1 fruit fly cellular context compared by ENCODE assay signal in genomic region chr3L:725527-726191, dm6.
A peak's percentile ranks its signal among the peaks of the same experiment; 100 is the strongest.
TF ChIP-seq lines count a peak whose summit lies in the region.

No protein-coding gene starts in this region.

TF ChIP-seq in whole organism, embryonic, 481 proteins besides CTCF, POLR2A, EP300 and RAD21 (continued from another document and continues in another):
- peak; percentile 39 for TF ChIP-seq CG7987 (GFP tag; optimal IDR thresholded peaks at IDR 0.05; lab: Kevin White, UChicago)
- TF ChIP-seq CG1024 (GFP tag; IDR thresholded peaks at IDR 0.05; lab: Robert Waterston, UW), result peak; percentile 77
- TF ChIP-seq Sry-β (GFP tag; optimal IDR thresholded peaks at IDR 0.05; lab: Kevin White, UChicago), result peak; percentile 24
- TF ChIP-seq CHES-1-like (GFP tag; optimal IDR thresholded peaks at IDR 0.05; lab: Kevin White, UChicago), result peak; percentile 65
- TF ChIP-seq gfzf (GFP tag; optimal IDR thresholded peaks at IDR 0.05; lab: Kevin White, UChicago), result no peak
- TF ChIP-seq CG10959 (GFP tag; IDR thresholded peaks at IDR 0.05; lab: Robert Waterston, UW), result peak; percentile 98
- TF ChIP-seq Dip3 (GFP tag; optimal IDR thresholded peaks at IDR 0.05; lab: Kevin White, UChicago), result no peak
- no peak for TF ChIP-seq twi (tag; optimal IDR thresholded peaks at IDR 0.05; lab: Kevin White, UChicago)
- peak; percentile 83 for TF ChIP-seq CG8924 (tag; optimal IDR thresholded peaks at IDR 0.05; lab: Kevin White, UChicago)
- TF ChIP-seq Kr (GFP tag; optimal IDR thresholded peaks at IDR 0.05; lab: Kevin White, UChicago), result peak; percentile 82
- peak; percentile 81 for TF ChIP-seq slp2 (GFP tag; optimal IDR thresholded peaks at IDR 0.05; lab: Kevin White, UChicago)
- TF ChIP-seq Abd-B (GFP tag; optimal IDR thresholded peaks at IDR 0.05; lab: Kevin White, UChicago), result peak; percentile 66
- TF ChIP-seq CG2120 (GFP tag; optimal IDR thresholded peaks at IDR 0.05; lab: Kevin White, UChicago), result no peak
- TF ChIP-seq CG32767 (GFP tag; IDR thresholded peaks at IDR 0.05; lab: Robert Waterston, UW), result 0 out of 2 replicates have a peak, but pooled peaks have one; percentile 45
- TF ChIP-seq CG43689 (GFP tag; IDR thresholded peaks at IDR 0.05; lab: Robert Waterston, UW), result no peak
- TF ChIP-seq CG4404 (GFP tag; IDR thresholded peaks at IDR 0.05; lab: Robert Waterston, UW), result peak; percentile 96
- no peak for TF ChIP-seq CG10274 (GFP tag; optimal IDR thresholded peaks at IDR 0.05; lab: Kevin White, UChicago)
- TF ChIP-seq CG34224 (GFP tag; IDR thresholded peaks at IDR 0.05; lab: Robert Waterston, UW; ENCODE audit: partially characterized antibody), result no peak
- peak; percentile 32 for TF ChIP-seq HHEX (GFP tag; optimal IDR thresholded peaks at IDR 0.05; lab: Kevin White, UChicago)
- no peak for TF ChIP-seq CG14860 (GFP tag; IDR thresholded peaks at IDR 0.05; lab: Robert Waterston, UW; ENCODE audit: partially characterized antibody)
- TF ChIP-seq Mes4 (GFP tag; optimal IDR thresholded peaks at IDR 0.05; lab: Kevin White, UChicago), result peak; percentile 90
- peak; percentile 68 for TF ChIP-seq Dad (GFP tag; optimal IDR thresholded peaks at IDR 0.05; lab: Kevin White, UChicago)
- peak; percentile 50 for TF ChIP-seq pb (GFP tag; optimal IDR thresholded peaks at IDR 0.05; lab: Kevin White, UChicago)
- TF ChIP-seq CG12942 (GFP tag; optimal IDR thresholded peaks at IDR 0.05; lab: Kevin White, UChicago), result peak; percentile 67
- TF ChIP-seq CG6654 (GFP tag; optimal IDR thresholded peaks at IDR 0.05; lab: Kevin White, UChicago), result peak; percentile 8
- TF ChIP-seq CG16815 (GFP tag; optimal IDR thresholded peaks at IDR 0.05; lab: Kevin White, UChicago), result peak; percentile 93
- peak; percentile 73 for TF ChIP-seq CG6813 (GFP tag; optimal IDR thresholded peaks at IDR 0.05; lab: Kevin White, UChicago)
- no peak for TF ChIP-seq amos (GFP tag; IDR thresholded peaks at IDR 0.05; lab: Robert Waterston, UW; ENCODE audit: partially characterized antibody)
- TF ChIP-seq unpg (GFP tag; optimal IDR thresholded peaks at IDR 0.05; lab: Kevin White, UChicago), result peak; percentile 82
- TF ChIP-seq tap (tag; optimal IDR thresholded peaks at IDR 0.05; lab: Kevin White, UChicago), result peak; percentile 32
- no peak for TF ChIP-seq zen2 (GFP tag; IDR thresholded peaks at IDR 0.05; lab: Robert Waterston, UW; ENCODE audit: partially characterized antibody)
- no peak for TF ChIP-seq gro (GFP tag; optimal IDR thresholded peaks at IDR 0.05; lab: Kevin White, UChicago)
- TF ChIP-seq Doc3 (GFP tag; IDR thresholded peaks at IDR 0.05; lab: Robert Waterston, UW; ENCODE audit: partially characterized antibody), result no peak
- no peak for TF ChIP-seq pros (GFP tag; optimal IDR thresholded peaks at IDR 0.05; lab: Kevin White, UChicago)
- peak; percentile 87 for TF ChIP-seq zen (tag; optimal IDR thresholded peaks at IDR 0.05; lab: Kevin White, UChicago)
- peak; percentile 55 for TF ChIP-seq ewg (GFP tag; optimal IDR thresholded peaks at IDR 0.05; lab: Kevin White, UChicago)
- peak; percentile 12 for TF ChIP-seq CG1647 (GFP tag; optimal IDR thresholded peaks at IDR 0.05; lab: Kevin White, UChicago)
- no peak for TF ChIP-seq CG7928 (GFP tag; optimal IDR thresholded peaks at IDR 0.05; lab: Kevin White, UChicago)
- TF ChIP-seq dati (GFP tag; IDR thresholded peaks at IDR 0.05; lab: Robert Waterston, UW), result peak; percentile 70
- peak; percentile 14 for TF ChIP-seq ab (GFP tag; optimal IDR thresholded peaks at IDR 0.05; lab: Kevin White, UChicago)
- TF ChIP-seq ato (GFP tag; IDR thresholded peaks at IDR 0.05; lab: Robert Waterston, UW; ENCODE audit: partially characterized antibody), result no peak
- no peak for TF ChIP-seq CG32532 (GFP tag; IDR thresholded peaks at IDR 0.05; lab: Robert Waterston, UW)
- TF ChIP-seq zfh2 (GFP tag; optimal IDR thresholded peaks at IDR 0.05; lab: Kevin White, UChicago), result no peak
- TF ChIP-seq CG17612 (GFP tag; IDR thresholded peaks at IDR 0.05; lab: Robert Waterston, UW), result no peak; the same call in 1 of the 2 replicates
- TF ChIP-seq Gsc (GFP tag; IDR thresholded peaks at IDR 0.05; lab: Robert Waterston, UW), result peak; percentile 80
- peak; percentile 87 for TF ChIP-seq NC2β (GFP tag; optimal IDR thresholded peaks at IDR 0.05; lab: Kevin White, UChicago)
- peak; percentile 61 for TF ChIP-seq nerfin-1 (tag; optimal IDR thresholded peaks at IDR 0.05; lab: Kevin White, UChicago)
- TF ChIP-seq salm (tag; optimal IDR thresholded peaks at IDR 0.05; lab: Kevin White, UChicago), result no peak
- TF ChIP-seq grn (GFP tag; optimal IDR thresholded peaks at IDR 0.05; lab: Kevin White, UChicago), result no peak
- peak; percentile 62 for TF ChIP-seq Antp (GFP tag; optimal IDR thresholded peaks at IDR 0.05; lab: Kevin White, UChicago)
- no peak for TF ChIP-seq Meics (GFP tag; optimal IDR thresholded peaks at IDR 0.05; lab: Kevin White, UChicago)
- TF ChIP-seq Oaz (GFP tag; IDR thresholded peaks at IDR 0.05; lab: Robert Waterston, UW), result no peak
- TF ChIP-seq CG6791 (GFP tag; IDR thresholded peaks at IDR 0.05; lab: Robert Waterston, UW; ENCODE audit: partially characterized antibody), result no peak
- no peak for TF ChIP-seq Bgb (GFP tag; IDR thresholded peaks at IDR 0.05; lab: Robert Waterston, UW; ENCODE audit: partially characterized antibody)
- TF ChIP-seq TFAM (GFP tag; optimal IDR thresholded peaks at IDR 0.05; lab: Kevin White, UChicago), result peak; percentile 74
- TF ChIP-seq NfI (GFP tag; optimal IDR thresholded peaks at IDR 0.05; lab: Kevin White, UChicago), result no peak
- TF ChIP-seq CG6689 (GFP tag; IDR thresholded peaks at IDR 0.05; lab: Robert Waterston, UW), result peak; percentile 89
- no peak for TF ChIP-seq exex (tag; optimal IDR thresholded peaks at IDR 0.05; lab: Kevin White, UChicago)
- no peak for TF ChIP-seq al (GFP tag; IDR thresholded peaks at IDR 0.05; lab: Robert Waterston, UW)
- TF ChIP-seq pum (GFP tag; optimal IDR thresholded peaks at IDR 0.05; lab: Kevin White, UChicago), result peak; percentile 86
- TF ChIP-seq Dll (GFP tag; IDR thresholded peaks at IDR 0.05; lab: Robert Waterston, UW; ENCODE audit: partially characterized antibody), result no peak
- TF ChIP-seq CG17385 (GFP tag; optimal IDR thresholded peaks at IDR 0.05; lab: Kevin White, UChicago), result peak; percentile 20
- peak; percentile 68 for TF ChIP-seq CG1529 (GFP tag; optimal IDR thresholded peaks at IDR 0.05; lab: Kevin White, UChicago)
- TF ChIP-seq CG7839 (tag; optimal IDR thresholded peaks at IDR 0.05; lab: Kevin White, UChicago), result peak; percentile 78
- TF ChIP-seq sisA (GFP tag; IDR thresholded peaks at IDR 0.05; lab: Robert Waterston, UW), result peak; percentile 79
- peak; percentile 65 for TF ChIP-seq CG4730 (GFP tag; IDR thresholded peaks at IDR 0.05; lab: Robert Waterston, UW)
- TF ChIP-seq MTF-1 (GFP tag; optimal IDR thresholded peaks at IDR 0.05; lab: Kevin White, UChicago; ENCODE audit: borderline replicate concordance), result peak; percentile 48
- no peak for TF ChIP-seq Dfd (GFP tag; optimal IDR thresholded peaks at IDR 0.05; lab: Kevin White, UChicago)
- peak; percentile 21; the same call in 1 of the 2 replicates for TF ChIP-seq CG3847 (GFP tag; IDR thresholded peaks at IDR 0.05; lab: Robert Waterston, UW)
- TF ChIP-seq CG9609 (GFP tag; optimal IDR thresholded peaks at IDR 0.05; lab: Kevin White, UChicago), result peak; percentile 85
- 0 out of 3 replicates have a peak, but pooled peaks have one; percentile 38 for TF ChIP-seq so (GFP tag; IDR thresholded peaks at IDR 0.05; lab: Robert Waterston, UW)
- peak; percentile 93 for TF ChIP-seq CG17829 (tag; optimal IDR thresholded peaks at IDR 0.05; lab: Kevin White, UChicago)
- TF ChIP-seq dysf (GFP tag; IDR thresholded peaks at IDR 0.05; lab: Robert Waterston, UW), result peak; percentile 55; the same call in 1 of the 3 replicates
- no peak for TF ChIP-seq fu2 (GFP tag; optimal IDR thresholded peaks at IDR 0.05; lab: Kevin White, UChicago)
- TF ChIP-seq Neu2 (GFP tag; optimal IDR thresholded peaks at IDR 0.05; lab: Kevin White, UChicago; ENCODE audit: borderline replicate concordance), result peak; percentile 59
- TF ChIP-seq CG17802 (tag; optimal IDR thresholded peaks at IDR 0.05; lab: Kevin White, UChicago), result peak; percentile 68
- TF ChIP-seq CG15601 (tag; optimal IDR thresholded peaks at IDR 0.05; lab: Kevin White, UChicago), result peak; percentile 69
- TF ChIP-seq corto (GFP tag; optimal IDR thresholded peaks at IDR 0.05; lab: Kevin White, UChicago), result peak; percentile 63
- TF ChIP-seq CG12104 (GFP tag; optimal IDR thresholded peaks at IDR 0.05; lab: Kevin White, UChicago), result no peak
- peak; percentile 76 for TF ChIP-seq Blimp-1 (GFP tag; optimal IDR thresholded peaks at IDR 0.05; lab: Kevin White, UChicago)
- no peak for TF ChIP-seq scrt (GFP tag; optimal IDR thresholded peaks at IDR 0.05; lab: Kevin White, UChicago)
- no peak for TF ChIP-seq CG14441 (GFP tag; IDR thresholded peaks at IDR 0.05; lab: Robert Waterston, UW)
- TF ChIP-seq CG31388 (GFP tag; optimal IDR thresholded peaks at IDR 0.05; lab: Kevin White, UChicago), result peak; percentile 71
- TF ChIP-seq Dp (GFP tag; optimal IDR thresholded peaks at IDR 0.05; lab: Kevin White, UChicago), result no peak
- no peak for TF ChIP-seq CG5953 (GFP tag; IDR thresholded peaks at IDR 0.05; lab: Robert Waterston, UW)
- TF ChIP-seq odd (GFP tag; optimal IDR thresholded peaks at IDR 0.05; lab: Kevin White, UChicago), result no peak
- peak; percentile 93 for TF ChIP-seq CG2202 (tag; optimal IDR thresholded peaks at IDR 0.05; lab: Kevin White, UChicago)
- peak; percentile 33 for TF ChIP-seq Sry-δ (GFP tag; optimal IDR thresholded peaks at IDR 0.05; lab: Kevin White, UChicago)
- TF ChIP-seq CG12071 (GFP tag; optimal IDR thresholded peaks at IDR 0.05; lab: Kevin White, UChicago), result no peak
- no peak for TF ChIP-seq CG15011 (GFP tag; optimal IDR thresholded peaks at IDR 0.05; lab: Kevin White, UChicago)
- TF ChIP-seq CG6272 (GFP tag; IDR thresholded peaks at IDR 0.05; lab: Robert Waterston, UW), result peak; percentile 69
- TF ChIP-seq fd64A (GFP tag; optimal IDR thresholded peaks at IDR 0.05; lab: Kevin White, UChicago), result peak; percentile 16
- no peak for TF ChIP-seq CG18011 (GFP tag; optimal IDR thresholded peaks at IDR 0.05; lab: Kevin White, UChicago)
- TF ChIP-seq chn (GFP tag; optimal IDR thresholded peaks at IDR 0.05; lab: Kevin White, UChicago), result peak; percentile 94
- peak; percentile 55 for TF ChIP-seq ATbp (GFP tag; optimal IDR thresholded peaks at IDR 0.05; lab: Kevin White, UChicago)
- peak; percentile 44 for TF ChIP-seq bcd (GFP tag; optimal IDR thresholded peaks at IDR 0.05; lab: Kevin White, UChicago)
- TF ChIP-seq CG3838 (GFP tag; optimal IDR thresholded peaks at IDR 0.05; lab: Kevin White, UChicago), result peak; percentile 59
- TF ChIP-seq CG13775 (GFP tag; optimal IDR thresholded peaks at IDR 0.05; lab: Kevin White, UChicago), result peak; percentile 85
- peak; percentile 4 for TF ChIP-seq CG10565 (GFP tag; optimal IDR thresholded peaks at IDR 0.05; lab: Kevin White, UChicago)
- TF ChIP-seq klu (GFP tag; IDR thresholded peaks at IDR 0.05; lab: Robert Waterston, UW), result no peak
- peak in 1 of 2 experiments; percentile 75 for TF ChIP-seq Hr51 (GFP tag; optimal IDR thresholded peaks at IDR 0.05; lab: Kevin White, UChicago)
- no peak for TF ChIP-seq usp (GFP tag; optimal IDR thresholded peaks at IDR 0.05; lab: Kevin White, UChicago)
- no peak for TF ChIP-seq CG16813 (GFP tag; IDR thresholded peaks at IDR 0.05; lab: Robert Waterston, UW; ENCODE audit: partially characterized antibody)
- TF ChIP-seq CG31441 (GFP tag; IDR thresholded peaks at IDR 0.05; lab: Robert Waterston, UW), result peak; percentile 85
- TF ChIP-seq Nf-YC (tag; optimal IDR thresholded peaks at IDR 0.05; lab: Kevin White, UChicago), result no peak
- TF ChIP-seq wdn (GFP tag; IDR thresholded peaks at IDR 0.05; lab: Robert Waterston, UW), result no peak
- no peak for TF ChIP-seq bigmax (GFP tag; optimal IDR thresholded peaks at IDR 0.05; lab: Kevin White, UChicago)
- no peak for TF ChIP-seq Fer1 (GFP tag; optimal IDR thresholded peaks at IDR 0.05; lab: Kevin White, UChicago)
- TF ChIP-seq CG11560 (tag; IDR thresholded peaks at IDR 0.05; lab: Robert Waterston, UW), result no peak
- peak; percentile 59 for TF ChIP-seq CG4854 (GFP tag; optimal IDR thresholded peaks at IDR 0.05; lab: Kevin White, UChicago)
- peak; percentile 50 for TF ChIP-seq CG1792 (GFP tag; optimal IDR thresholded peaks at IDR 0.05; lab: Kevin White, UChicago)
- peak; percentile 76 for TF ChIP-seq Mad (GFP tag; optimal IDR thresholded peaks at IDR 0.05; lab: Kevin White, UChicago)
- TF ChIP-seq lola (GFP tag; optimal IDR thresholded peaks at IDR 0.05; lab: Kevin White, UChicago), result peak in 1 of 3 experiments; percentile 96
- peak; percentile 56; the same call in 1 of the 2 replicates for TF ChIP-seq CG11696 (GFP tag; IDR thresholded peaks at IDR 0.05; lab: Robert Waterston, UW)
- TF ChIP-seq pan (optimal IDR thresholded peaks at IDR 0.05; lab: Kevin White, UChicago), result no peak
- TF ChIP-seq pan (GFP tag; optimal IDR thresholded peaks at IDR 0.05 in 1 of 2, IDR thresholded peaks at IDR 0.05 in 1 of 2), result peak in 1 of 2 experiments; percentile 41
- no peak for TF ChIP-seq CG10147 (GFP tag; optimal IDR thresholded peaks at IDR 0.05; lab: Kevin White, UChicago)
- peak; percentile 53 for TF ChIP-seq CG17186 (GFP tag; optimal IDR thresholded peaks at IDR 0.05; lab: Kevin White, UChicago)
- TF ChIP-seq Hsf (GFP tag; optimal IDR thresholded peaks at IDR 0.05; lab: Kevin White, UChicago), result peak; percentile 76
- TF ChIP-seq dmrt99B (tag; optimal IDR thresholded peaks at IDR 0.05; lab: Kevin White, UChicago), result peak; percentile 59
- TF ChIP-seq B-H2 (GFP tag; optimal IDR thresholded peaks at IDR 0.05; lab: Kevin White, UChicago), result no peak
- TF ChIP-seq CG11723 (GFP tag; optimal IDR thresholded peaks at IDR 0.05; lab: Kevin White, UChicago), result peak; percentile 26
- peak; percentile 2 for TF ChIP-seq CrebB (tag; optimal IDR thresholded peaks at IDR 0.05; lab: Kevin White, UChicago)
- TF ChIP-seq sc (optimal IDR thresholded peaks at IDR 0.05; lab: Kevin White, UChicago), result no peak
- peak; percentile 87 for TF ChIP-seq sc (GFP tag; optimal IDR thresholded peaks at IDR 0.05; lab: Kevin White, UChicago)
- TF ChIP-seq jing (GFP tag; optimal IDR thresholded peaks at IDR 0.05; lab: Kevin White, UChicago), result peak; percentile 61
- TF ChIP-seq cad (GFP tag; optimal IDR thresholded peaks at IDR 0.05; lab: Kevin White, UChicago), result no peak
- TF ChIP-seq CG14710 (tag; optimal IDR thresholded peaks at IDR 0.05; lab: Kevin White, UChicago), result peak; percentile 93
- peak; percentile 82 for TF ChIP-seq sens-2 (GFP tag; IDR thresholded peaks at IDR 0.05; lab: Robert Waterston, UW)
- no peak for TF ChIP-seq CG9797 (GFP tag; optimal IDR thresholded peaks at IDR 0.05; lab: Kevin White, UChicago)
- 0 out of 2 replicates have a peak, but pooled peaks have one; percentile 29 for TF ChIP-seq dimm (GFP tag; IDR thresholded peaks at IDR 0.05; lab: Robert Waterston, UW)
